Worm (Caenorhabditis elegans) whole organism, L3 larva: ENCODE measurements around the gene C02D5.4.

Source experiments
- R02D3.7 ChIP-seq: fragments of 150-350 bp; optimal IDR thresholded peaks from 2 replicates; lab custom pipeline; 2014; ENCODE audit warnings: missing biosample characterization, missing genetic modification characterization
- ama-1 ChIP-seq: fragments of 150-350 bp; optimal IDR thresholded peaks from 2 replicates; lab custom pipeline; 2018
- ceh-28 ChIP-seq: fragments of 150-350 bp; optimal IDR thresholded peaks from 2 replicates; lab custom pipeline; 2014; ENCODE audit warnings: missing biosample characterization, missing genetic modification reagents, missing genetic modification characterization
- ceh-82 ChIP-seq: fragments of 150-350 bp; optimal IDR thresholded peaks from 2 replicates; lab custom pipeline; 2014; ENCODE audit warnings: missing biosample characterization, missing genetic modification characterization
- elt-2 ChIP-seq: sonication (generic microtip); optimal IDR thresholded peaks from 2 replicates; lab custom pipeline; 2016; ENCODE audit warnings: missing genetic modification reagents, mild to moderate bottlenecking, missing genetic modification characterization, missing compliant biosample characterization
- jun-1 ChIP-seq: fragments of 150-350 bp; optimal IDR thresholded peaks from 2 replicates; lab custom pipeline; 2014; ENCODE audit warnings: missing biosample characterization, missing genetic modification reagents, missing genetic modification characterization
- lin-15B ChIP-seq: fragments of 150-350 bp; optimal IDR thresholded peaks from 2 replicates; lab custom pipeline; 2014; ENCODE audit warnings: missing biosample characterization, missing genetic modification characterization
- lin-39 ChIP-seq: fragments of 150-350 bp; optimal IDR thresholded peaks from 2 replicates; lab custom pipeline; 2018; ENCODE audit warnings: missing biosample characterization, missing genetic modification reagents, missing genetic modification characterization
- nhr-12 ChIP-seq: fragments of 150-350 bp; optimal IDR thresholded peaks from 2 replicates; lab custom pipeline; 2014; ENCODE audit warnings: missing biosample characterization, missing genetic modification characterization
- nhr-237 ChIP-seq: fragments of 150-350 bp; optimal IDR thresholded peaks from 2 replicates; lab custom pipeline; 2014; ENCODE audit warnings: missing biosample characterization, missing genetic modification characterization
- nhr-77 ChIP-seq: fragments of 150-350 bp; optimal IDR thresholded peaks from 2 replicates; lab custom pipeline; 2014; ENCODE audit warnings: missing biosample characterization, missing genetic modification characterization
- pha-4 ChIP-seq: fragments of 150-350 bp; optimal IDR thresholded peaks from 2 replicates; lab custom pipeline; 2014; ENCODE audit warnings: missing biosample characterization, missing genetic modification reagents, missing genetic modification characterization
- zag-1 ChIP-seq: fragments of 150-350 bp; optimal IDR thresholded peaks from 2 replicates; lab custom pipeline; 2014; ENCODE audit warnings: missing biosample characterization, missing genetic modification characterization
- ztf-11 ChIP-seq: fragments of 150-350 bp; optimal IDR thresholded peaks from 2 replicates; lab custom pipeline; 2014; ENCODE audit warnings: missing biosample characterization, missing genetic modification characterization

DNA sequence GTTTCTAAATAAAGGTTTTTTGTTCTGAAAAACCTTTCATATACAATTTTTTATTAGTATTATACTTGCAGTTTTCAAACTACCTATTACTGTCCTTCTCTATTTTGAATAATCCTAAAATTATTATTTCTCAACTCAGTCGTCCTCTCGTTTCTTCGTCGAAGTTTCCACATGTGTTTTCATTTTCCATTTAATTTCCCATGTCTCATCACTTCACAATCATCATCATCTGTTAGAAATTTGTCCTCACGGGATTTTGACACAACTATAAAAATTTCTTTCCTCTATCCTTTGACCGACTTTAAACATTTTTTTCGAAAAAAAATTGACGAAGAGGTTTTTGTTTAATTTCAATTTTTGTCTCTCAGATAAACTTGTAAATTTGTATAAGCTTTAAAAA, 16.5 kb upstream of the C02D5.4 start:
- TF ChIP-seq ama-1 (lab: Kevin White, UChicago) (no peak), ceh-82 (tag; lab: Kevin White, UChicago) (no peak), nhr-77 (tag; lab: Kevin White, UChicago) (no peak), R02D3.7 (tag; lab: Kevin White, UChicago) (no peak), nhr-237 (tag; lab: Kevin White, UChicago) (no peak), ztf-11 (tag; lab: Kevin White, UChicago) (no peak), lin-39 (tag; lab: Kevin White, UChicago) (no peak), nhr-12 (tag; lab: Kevin White, UChicago) (no peak), ceh-28 (tag; lab: Kevin White, UChicago) (no peak), jun-1 (no peak), lin-15B (tag; lab: Kevin White, UChicago) (no peak), pha-4 (tag; lab: Kevin White, UChicago) (no peak), elt-2 (tag; lab: Kevin White, UChicago) (no peak), zag-1 (tag; lab: Kevin White, UChicago) (no peak)
